Worm (Caenorhabditis elegans) whole organism, L1 larva: Measurements from ENCODE around the gene ZK637.14.
A peak's percentile ranks its signal among the peaks of the same experiment; 100 is the strongest.

Experiments used
- C16A3.4 ChIP-seq: fragments of 150-350 bp; optimal IDR thresholded peaks from 2 replicates; lab custom pipeline; 2014; ENCODE audit warnings: missing biosample characterization, missing genetic modification characterization
- F16B12.6 ChIP-seq: fragments of 150-350 bp; optimal IDR thresholded peaks from 2 replicates; lab custom pipeline; 2014; ENCODE audit warnings: missing biosample characterization, missing genetic modification characterization
- Y116A8C.19 ChIP-seq: sonication (generic microtip); optimal IDR thresholded peaks from 2 replicates; lab custom pipeline; 2016; ENCODE audit warnings: missing compliant biosample characterization, missing genetic modification characterization, borderline replicate concordance
- aha-1 ChIP-seq: fragments of 150-350 bp; optimal IDR thresholded peaks from 2 replicates; lab custom pipeline; 2014; ENCODE audit warnings: missing biosample characterization, missing genetic modification characterization
- aly-2 ChIP-seq: fragments of 150-350 bp; optimal IDR thresholded peaks from 2 replicates; lab custom pipeline; 2014; ENCODE audit warnings: missing biosample characterization, missing genetic modification characterization
- blmp-1 ChIP-seq: fragments of 150-350 bp; optimal IDR thresholded peaks from 2 replicates; lab custom pipeline; 2014; ENCODE audit warnings: missing biosample characterization, missing genetic modification characterization
- ceh-63 ChIP-seq: fragments of 200-800 bp; sonication (Bioruptor generic); optimal IDR thresholded peaks from 2 replicates; lab custom pipeline; 2018; ENCODE audit warnings: mild to moderate bottlenecking, missing genetic modification characterization, missing compliant biosample characterization
- ceh-82 ChIP-seq, 3 experiments: fragments of 150-350 bp in 1 of 3; sonication (generic microtip) in 2 of 3; optimal IDR thresholded peaks; 2 replicates each; lab custom pipeline; 2014 to 2017; ENCODE audit warnings: missing biosample characterization in 3 of 3, missing genetic modification characterization in 3 of 3
- ces-1 ChIP-seq: fragments of 150-350 bp; optimal IDR thresholded peaks from 2 replicates; lab custom pipeline; 2014; ENCODE audit warnings: missing biosample characterization, missing genetic modification reagents, missing genetic modification characterization
- dpl-1 ChIP-seq, 3 experiments: fragments of 150-350 bp in 2 of 3; sonication (generic microtip) in 1 of 3; optimal IDR thresholded peaks; 2 replicates each; lab custom pipeline; 2014 to 2017; ENCODE audit warnings: missing biosample characterization in 3 of 3, missing genetic modification characterization in 3 of 3, missing genetic modification reagents in 3 of 3
- dsc-1 ChIP-seq: sonication (generic microtip); optimal IDR thresholded peaks from 2 replicates; lab custom pipeline; 2016; ENCODE audit warnings: mild to moderate bottlenecking, missing genetic modification characterization, missing compliant biosample characterization
- efl-3 ChIP-seq: fragments of 200-800 bp; sonication (Bioruptor generic); optimal IDR thresholded peaks from 2 replicates; lab custom pipeline; 2018; ENCODE audit warnings: mild to moderate bottlenecking, missing genetic modification characterization, missing compliant biosample characterization
- egl-27 ChIP-seq, 2 experiments: fragments of 150-350 bp in 1 of 2; sonication (generic microtip); optimal IDR thresholded peaks; 3 replicates each; lab custom pipeline; 2017 to 2018; ENCODE audit warnings: missing biosample characterization in 2 of 2, missing genetic modification characterization in 2 of 2, missing genetic modification reagents in 2 of 2
- elt-2 ChIP-seq: sonication (generic microtip); optimal IDR thresholded peaks from 2 replicates; lab custom pipeline; 2016; ENCODE audit warnings: missing genetic modification characterization, mild to moderate bottlenecking, inconsistent platforms, missing compliant biosample characterization, missing genetic modification reagents
- elt-3 ChIP-seq, 6 experiments: fragments of 150-350 bp in 1 of 6; sonication (generic microtip); optimal IDR thresholded peaks; 2 replicates each; lab custom pipeline; 2017 to 2018; ENCODE audit warnings: missing biosample characterization in 6 of 6, missing genetic modification characterization in 6 of 6, inconsistent platforms in 1 of 6
- fkh-8 ChIP-seq: sonication (generic microtip); optimal IDR thresholded peaks from 2 replicates; lab custom pipeline; 2016; ENCODE audit warnings: mild to moderate bottlenecking, missing genetic modification characterization, missing compliant biosample characterization
- fos-1 ChIP-seq: fragments of 150-350 bp; optimal IDR thresholded peaks from 2 replicates; lab custom pipeline; 2014; ENCODE audit warnings: missing biosample characterization, missing genetic modification characterization
- hlh-17 ChIP-seq: fragments of 200-800 bp; sonication (Bioruptor generic); optimal IDR thresholded peaks from 2 replicates; lab custom pipeline; 2018; ENCODE audit warnings: missing genetic modification characterization, mild to moderate bottlenecking, missing compliant biosample characterization, moderate library complexity, borderline replicate concordance
- hlh-4 ChIP-seq: sonication (generic microtip); optimal IDR thresholded peaks from 2 replicates; lab custom pipeline; 2016; ENCODE audit warnings: mild to moderate bottlenecking, missing genetic modification characterization, missing compliant biosample characterization
- hpl-2 ChIP-seq: fragments of 150-350 bp; optimal IDR thresholded peaks from 2 replicates; lab custom pipeline; 2014; ENCODE audit warnings: missing biosample characterization, missing genetic modification reagents, missing genetic modification characterization
- irx-1 ChIP-seq: sonication (generic microtip); optimal IDR thresholded peaks from 2 replicates; lab custom pipeline; 2016; ENCODE audit warnings: missing genetic modification characterization, missing compliant biosample characterization
- isw-1 ChIP-seq: fragments of 200-800 bp; sonication (Bioruptor generic); IDR thresholded peaks from 2 replicates; pipeline ENCODE4 v1.3.6; 2022; ENCODE audit warnings: missing genetic modification characterization, missing compliant biosample characterization
- jun-1 ChIP-seq: fragments of 150-350 bp; optimal IDR thresholded peaks from 2 replicates; lab custom pipeline; 2014; ENCODE audit warnings: missing biosample characterization, missing genetic modification reagents, missing genetic modification characterization
- lin-13 ChIP-seq: fragments of 150-350 bp; optimal IDR thresholded peaks from 2 replicates; lab custom pipeline; 2014; ENCODE audit warnings: missing biosample characterization, missing genetic modification reagents, missing genetic modification characterization
- lin-39 ChIP-seq: fragments of 150-350 bp; optimal IDR thresholded peaks from 2 replicates; lab custom pipeline; 2014; ENCODE audit warnings: missing biosample characterization, missing genetic modification reagents, missing genetic modification characterization
- lir-3 ChIP-seq: sonication (generic microtip); optimal IDR thresholded peaks from 2 replicates; lab custom pipeline; 2016; ENCODE audit warnings: mild to moderate bottlenecking, missing genetic modification characterization, moderate library complexity, missing compliant biosample characterization; ENCODE audit not compliant: poor library complexity
- lsy-2 ChIP-seq, 2 experiments: fragments of 150-350 bp; optimal IDR thresholded peaks; 2 replicates each; lab custom pipeline; 2014; ENCODE audit warnings: missing biosample characterization in 2 of 2, missing genetic modification characterization in 2 of 2
- mef-2 ChIP-seq: fragments of 150-350 bp; optimal IDR thresholded peaks from 2 replicates; lab custom pipeline; 2014; ENCODE audit warnings: missing biosample characterization, missing genetic modification characterization
- nhr-11 ChIP-seq: fragments of 150-350 bp; optimal IDR thresholded peaks from 2 replicates; lab custom pipeline; 2014; ENCODE audit warnings: missing biosample characterization, missing genetic modification characterization
- nhr-12 ChIP-seq: sonication (generic microtip); optimal IDR thresholded peaks from 2 replicates; lab custom pipeline; 2017; ENCODE audit warnings: missing biosample characterization, missing genetic modification characterization
- nhr-19 ChIP-seq: fragments of 200-800 bp; sonication (Bioruptor generic); conservative IDR thresholded peaks from 2 replicates; pipeline ENCODE4 v1.3.6; 2022; ENCODE audit warnings: missing genetic modification characterization, missing compliant biosample characterization
- nhr-20 ChIP-seq: sonication (generic microtip); optimal IDR thresholded peaks from 2 replicates; lab custom pipeline; 2016; ENCODE audit warnings: mild to moderate bottlenecking, missing genetic modification characterization, missing compliant biosample characterization
- nhr-237 ChIP-seq: fragments of 150-350 bp; optimal IDR thresholded peaks from 2 replicates; lab custom pipeline; 2014; ENCODE audit warnings: missing biosample characterization, missing genetic modification characterization
- nhr-71 ChIP-seq: sonication (generic microtip); optimal IDR thresholded peaks from 2 replicates; lab custom pipeline; 2016; ENCODE audit warnings: mild to moderate bottlenecking, missing genetic modification characterization, moderate library complexity, missing compliant biosample characterization
- nhr-76 ChIP-seq: sonication (generic microtip); optimal IDR thresholded peaks from 2 replicates; lab custom pipeline; 2017; ENCODE audit warnings: missing biosample characterization, missing genetic modification characterization
- nhr-85 ChIP-seq: sonication (generic microtip); peaks from one replicate; lab custom pipeline; 2016; ENCODE audit warnings: missing genetic modification characterization, inconsistent platforms, missing compliant biosample characterization
- nhr-90 ChIP-seq: sonication (generic microtip); optimal IDR thresholded peaks from 2 replicates; lab custom pipeline; 2016; ENCODE audit warnings: mild to moderate bottlenecking, missing genetic modification characterization, missing compliant biosample characterization; ENCODE audit not compliant: poor library complexity
- pag-3 ChIP-seq: sonication (generic microtip); optimal IDR thresholded peaks from 2 replicates; lab custom pipeline; 2017; ENCODE audit warnings: missing genetic modification characterization, mild to moderate bottlenecking, missing compliant biosample characterization, antibody characterized with exemption, borderline replicate concordance; ENCODE audit not compliant: insufficient read depth
- pax-3 ChIP-seq: fragments of 200-800 bp; sonication (Bioruptor generic); optimal IDR thresholded peaks from 2 replicates; lab custom pipeline; 2018; ENCODE audit warnings: mild to moderate bottlenecking, missing genetic modification characterization, moderate library complexity, missing compliant biosample characterization
- rnt-1 ChIP-seq: sonication (generic microtip); optimal IDR thresholded peaks from 2 replicates; lab custom pipeline; 2016; ENCODE audit warnings: mild to moderate bottlenecking, missing genetic modification characterization, moderate library complexity, missing compliant biosample characterization
- skn-1 ChIP-seq: fragments of 150-350 bp; optimal IDR thresholded peaks from 2 replicates; lab custom pipeline; 2014; ENCODE audit warnings: missing biosample characterization, missing genetic modification characterization
- snpc-4 ChIP-seq: fragments of 150-350 bp; optimal IDR thresholded peaks from 2 replicates; lab custom pipeline; 2014; ENCODE audit warnings: missing biosample characterization, missing genetic modification characterization
- sox-4 ChIP-seq: sonication (generic microtip); optimal IDR thresholded peaks from 2 replicates; lab custom pipeline; 2016; ENCODE audit warnings: missing genetic modification characterization, missing compliant biosample characterization
- sptf-1 ChIP-seq: fragments of 150-350 bp; optimal IDR thresholded peaks from 2 replicates; lab custom pipeline; 2014; ENCODE audit warnings: missing biosample characterization, missing genetic modification characterization
- tbx-2 ChIP-seq: sonication (generic microtip); optimal IDR thresholded peaks from 2 replicates; lab custom pipeline; 2016; ENCODE audit warnings: missing genetic modification characterization, missing compliant biosample characterization
- unc-62 ChIP-seq: fragments of 150-350 bp; optimal IDR thresholded peaks from 2 replicates; lab custom pipeline; 2014; ENCODE audit warnings: missing biosample characterization, missing genetic modification reagents, missing genetic modification characterization
- unc-98 ChIP-seq: fragments of 200-800 bp; sonication (Bioruptor generic); IDR thresholded peaks from 2 replicates; pipeline ENCODE4 v1.3.6; 2022; ENCODE audit warnings: missing genetic modification characterization, missing compliant biosample characterization
- vab-15 ChIP-seq: sonication (generic microtip); optimal IDR thresholded peaks from 2 replicates; lab custom pipeline; 2017; ENCODE audit warnings: missing genotype, mild to moderate bottlenecking, missing genetic modification characterization, missing compliant biosample characterization
- xbp-1 ChIP-seq: sonication (generic microtip); optimal IDR thresholded peaks from 2 replicates; lab custom pipeline; 2016; ENCODE audit warnings: missing genetic modification characterization, missing compliant biosample characterization
- zag-1 ChIP-seq: fragments of 150-350 bp; optimal IDR thresholded peaks from 2 replicates; lab custom pipeline; 2014; ENCODE audit warnings: missing biosample characterization, missing genetic modification characterization
- ztf-11 ChIP-seq, 2 experiments: sonication (generic microtip); optimal IDR thresholded peaks; 2 replicates each; lab custom pipeline; 2016 to 2017; ENCODE audit warnings: missing genetic modification characterization in 2 of 2, missing biosample characterization in 1 of 2, missing compliant biosample characterization in 1 of 2
- ztf-4 ChIP-seq: fragments of 150-350 bp; optimal IDR thresholded peaks from 2 replicates; lab custom pipeline; 2014; ENCODE audit warnings: missing biosample characterization, missing genetic modification characterization

ZK637.14 gene

DNA sequence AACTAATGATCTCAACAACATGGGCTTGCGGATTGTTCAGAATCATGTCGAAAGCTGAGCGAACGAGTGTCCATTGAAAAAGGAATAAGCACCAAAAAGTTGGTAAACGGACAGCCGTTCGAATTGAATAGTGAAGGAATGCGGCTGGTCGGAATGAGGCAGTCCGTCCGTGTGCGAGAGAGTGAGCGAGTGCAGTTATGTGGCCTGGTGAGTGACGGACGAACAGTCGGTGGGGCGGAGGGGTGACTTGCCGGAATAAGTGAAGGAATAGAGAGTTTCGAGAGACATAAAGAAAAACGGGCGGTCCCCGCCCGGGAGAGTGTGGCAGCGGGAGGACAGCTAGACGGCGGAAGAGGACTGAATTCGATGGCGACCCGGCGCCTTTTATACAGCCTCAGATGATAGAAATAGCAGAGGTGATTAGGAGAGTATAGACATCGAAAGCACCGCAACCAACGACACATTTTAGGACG lies 23.6 kb downstream of the ZK637.14 start (continued):
- TF ChIP-seq snpc-4 (tag; lab: Kevin White, UChicago) (no peak), unc-98 (GFP tag; lab: Robert Waterston, UW) (peak; percentile 48; the same call in 1 of the 2 replicates), isw-1 (GFP tag; lab: Robert Waterston, UW) (no peak), nhr-11 (tag; lab: Kevin White, UChicago) (no peak), dpl-1 (GFP tag; optimal IDR thresholded peaks at IDR 0.05; lab: Kevin White, UChicago) (peak in 2 of 3 experiments; percentile 18 to 40), xbp-1 (tag; lab: Kevin White, UChicago) (peak; percentile 67), ces-1 (GFP tag; lab: Kevin White, UChicago) (no peak), ztf-4 (tag; lab: Kevin White, UChicago) (peak; percentile 56), vab-15 (no peak), hlh-17 (GFP tag; lab: Kevin White, UChicago) (no peak), skn-1 (tag; lab: Kevin White, UChicago) (peak; percentile 55), efl-3 (GFP tag; lab: Kevin White, UChicago) (no peak), nhr-76 (tag; lab: Kevin White, UChicago) (no peak), nhr-237 (tag; lab: Kevin White, UChicago) (no peak), unc-62 (GFP tag; lab: Kevin White, UChicago) (no peak), hpl-2 (GFP tag; lab: Kevin White, UChicago) (peak; percentile 40), elt-3 (tag; optimal IDR thresholded peaks at IDR 0.05; lab: Kevin White, UChicago) (peak in 3 of 6 experiments; percentile 6 to 29 (median 19)), rnt-1 (tag; lab: Kevin White, UChicago) (peak; percentile 92), sox-4 (no peak), nhr-12 (tag; lab: Kevin White, UChicago) (no peak), nhr-71 (tag; lab: Kevin White, UChicago) (peak; percentile 93), nhr-85 (peak; percentile 74), jun-1 (tag; lab: Kevin White, UChicago) (peak; percentile 22), irx-1 (tag; lab: Kevin White, UChicago) (no peak), fos-1 (peak; percentile 57), zag-1 (tag; lab: Kevin White, UChicago) (no peak), elt-2 (tag; lab: Kevin White, UChicago) (peak; percentile 41), hlh-4 (tag; lab: Kevin White, UChicago) (no peak), sptf-1 (no peak), nhr-90 (tag; lab: Kevin White, UChicago) (peak; percentile 82), pax-3 (tag; lab: Kevin White, UChicago) (no peak), mef-2 (tag; lab: Kevin White, UChicago) (no peak), ztf-11 (tag; optimal IDR thresholded peaks at IDR 0.05; lab: Kevin White, UChicago) (peak in 1 of 2 experiments; percentile 36), dsc-1 (no peak), lir-3 (tag; lab: Kevin White, UChicago) (peak; percentile 55), aha-1 (tag; lab: Kevin White, UChicago) (no peak), lin-39 (tag; lab: Kevin White, UChicago) (peak; percentile 7), lsy-2 (tag; optimal IDR thresholded peaks at IDR 0.05; lab: Kevin White, UChicago) (peak; percentile 59 to 66), pag-3 (tag; lab: Kevin White, UChicago) (peak; percentile 79), ceh-63 (no peak), nhr-19 (GFP tag; lab: Robert Waterston, UW) (peak; percentile 89), nhr-20 (peak; percentile 94), tbx-2 (tag; lab: Kevin White, UChicago) (peak; percentile 68), egl-27 (tag; optimal IDR thresholded peaks at IDR 0.05; lab: Kevin White, UChicago) (no peak), lin-13 (GFP tag; lab: Kevin White, UChicago) (peak; percentile 69), ceh-82 (tag; optimal IDR thresholded peaks at IDR 0.05; lab: Kevin White, UChicago) (peak in 2 of 3 experiments; percentile 34 to 61), blmp-1 (peak; percentile 29), fkh-8 (tag; lab: Kevin White, UChicago) (no peak), F16B12.6 (tag; lab: Kevin White, UChicago) (peak; percentile 18), aly-2 (tag; lab: Kevin White, UChicago) (no peak), C16A3.4 (tag; lab: Kevin White, UChicago) (no peak), Y116A8C.19 (tag; lab: Kevin White, UChicago) (no peak)
